Fruit fly (Drosophila melanogaster) whole organism, prepupa: Measurements from ENCODE around the gene RanGAP.

Experiments
- Blimp-1 ChIP-seq: fragments of 200-800 bp; sonication (Bioruptor generic); optimal IDR thresholded peaks from 3 replicates; lab custom pipeline; 2017; ENCODE audit warnings: missing biosample characterization, missing genetic modification characterization, mild to moderate bottlenecking, moderate library complexity, missing genetic modification reagents
- CG10669 ChIP-seq: fragments of 200-800 bp; sonication (Bioruptor generic); optimal IDR thresholded peaks from 3 replicates; lab custom pipeline; 2018; ENCODE audit warnings: missing biosample characterization, mild to moderate bottlenecking, missing genetic modification characterization, moderate library complexity
- CG11294 ChIP-seq: fragments of 200-800 bp; sonication (Bioruptor generic); IDR thresholded peaks from 2 replicates; pipeline ENCODE4 v1.3.6; 2022; ENCODE audit warnings: missing biosample characterization, missing genetic modification characterization
- CG11762 ChIP-seq: fragments of 200-800 bp; sonication (Bioruptor generic); optimal IDR thresholded peaks from 3 replicates; lab custom pipeline; 2016; ENCODE audit warnings: missing biosample characterization, missing genetic modification characterization; ENCODE audit not compliant: insufficient read depth
- CG11902 ChIP-seq: fragments of 200-800 bp; sonication (Bioruptor generic); optimal IDR thresholded peaks from 3 replicates; lab custom pipeline; 2016; ENCODE audit warnings: missing biosample characterization, missing genetic modification characterization
- CG15336 ChIP-seq: fragments of 200-800 bp; sonication (Bioruptor generic); IDR thresholded peaks from 2 replicates; pipeline ENCODE4 v1.3.6; 2022; ENCODE audit warnings: missing biosample characterization, missing genetic modification characterization
- CG1621 ChIP-seq: fragments of 200-800 bp; sonication (Bioruptor generic); optimal IDR thresholded peaks from 3 replicates; lab custom pipeline; 2018; ENCODE audit warnings: missing biosample characterization, mild to moderate bottlenecking, missing genetic modification characterization
- CG16779 ChIP-seq: fragments of 200-800 bp; sonication (Bioruptor generic); optimal IDR thresholded peaks from 3 replicates; lab custom pipeline; 2017; ENCODE audit warnings: missing biosample characterization, mild to moderate bottlenecking, missing genetic modification characterization
- CG32006 ChIP-seq: fragments of 200-800 bp; sonication (Bioruptor generic); optimal IDR thresholded peaks from 3 replicates; lab custom pipeline; 2017; ENCODE audit warnings: missing biosample characterization, mild to moderate bottlenecking, missing genetic modification characterization
- CG34406 ChIP-seq: fragments of 200-800 bp; sonication (Bioruptor generic); optimal IDR thresholded peaks from 3 replicates; lab custom pipeline; 2016; ENCODE audit warnings: missing biosample characterization, missing genetic modification characterization
- CG3919 ChIP-seq: fragments of 200-800 bp; sonication (Bioruptor generic); optimal IDR thresholded peaks from 3 replicates; lab custom pipeline; 2016; ENCODE audit warnings: missing biosample characterization, missing genetic modification characterization
- CG4318 ChIP-seq: fragments of 200-800 bp; sonication (Bioruptor generic); optimal IDR thresholded peaks from 3 replicates; lab custom pipeline; 2017; ENCODE audit warnings: missing biosample characterization, mild to moderate bottlenecking, missing genetic modification characterization
- CG6163 ChIP-seq: fragments of 200-800 bp; sonication (Bioruptor generic); IDR thresholded peaks from 3 replicates; pipeline ENCODE4 v1.3.6; 2022; ENCODE audit warnings: missing biosample characterization, missing genetic modification characterization
- CG6276 ChIP-seq: fragments of 200-800 bp; sonication (Bioruptor generic); optimal IDR thresholded peaks from 2 replicates; lab custom pipeline; 2017; ENCODE audit warnings: missing biosample characterization, mild to moderate bottlenecking, missing genetic modification characterization
- CG6808 ChIP-seq: fragments of 200-800 bp; sonication (Bioruptor generic); optimal IDR thresholded peaks from 3 replicates; lab custom pipeline; 2017; ENCODE audit warnings: missing biosample characterization, missing genetic modification characterization, mild to moderate bottlenecking, moderate library complexity, missing genetic modification reagents
- CG6854 ChIP-seq: fragments of 200-800 bp; sonication (Bioruptor generic); optimal IDR thresholded peaks from 2 replicates; lab custom pipeline; 2017; ENCODE audit warnings: missing biosample characterization, mild to moderate bottlenecking, missing genetic modification characterization
- CG7368 ChIP-seq: fragments of 200-800 bp; sonication (Bioruptor generic); optimal IDR thresholded peaks from 3 replicates; lab custom pipeline; 2016; ENCODE audit warnings: missing biosample characterization, missing genetic modification characterization
- CG8119 ChIP-seq: fragments of 200-800 bp; sonication (Bioruptor generic); IDR thresholded peaks from 3 replicates; pipeline ENCODE4 v1.3.6; 2022; ENCODE audit warnings: missing biosample characterization, missing genetic modification characterization
- CG8319 ChIP-seq: fragments of 200-800 bp; sonication (Bioruptor generic); optimal IDR thresholded peaks from 3 replicates; lab custom pipeline; 2016; ENCODE audit warnings: missing biosample characterization, missing genetic modification characterization
- CG9139 ChIP-seq: fragments of 200-800 bp; sonication (Bioruptor generic); optimal IDR thresholded peaks from 3 replicates; lab custom pipeline; 2017; ENCODE audit warnings: missing biosample characterization, mild to moderate bottlenecking, missing genetic modification characterization
- Eip75B ChIP-seq: fragments of 200-800 bp; sonication (Bioruptor generic); optimal IDR thresholded peaks from 3 replicates; lab custom pipeline; 2016; ENCODE audit warnings: missing biosample characterization, missing genetic modification characterization
- Eip78C ChIP-seq: fragments of 200-800 bp; sonication (Bioruptor generic); peaks from one replicate; lab custom pipeline; 2016; ENCODE audit warnings: missing biosample characterization, missing genetic modification characterization
- Eip93F ChIP-seq: fragments of 200-800 bp; sonication (Bioruptor generic); optimal IDR thresholded peaks from 2 replicates; lab custom pipeline; 2016; ENCODE audit warnings: missing biosample characterization, mild to moderate bottlenecking, missing genetic modification characterization
- Ets21C ChIP-seq: fragments of 200-800 bp; sonication (Bioruptor generic); optimal IDR thresholded peaks from 3 replicates; lab custom pipeline; 2016; ENCODE audit warnings: missing biosample characterization, missing genetic modification characterization
- Gug ChIP-seq: fragments of 200-800 bp; sonication (Bioruptor generic); IDR thresholded peaks from 2 replicates; pipeline ENCODE4 v1.3.6; 2022; ENCODE audit warnings: missing biosample characterization, missing genetic modification characterization
- Hr38 ChIP-seq: sonication (Bioruptor generic); optimal IDR thresholded peaks from 2 replicates; lab custom pipeline; 2016; ENCODE audit warnings: missing biosample characterization, missing genetic modification characterization
- Hr39 ChIP-seq: fragments of 200-800 bp; sonication (Bioruptor generic); optimal IDR thresholded peaks from 2 replicates; lab custom pipeline; 2016; ENCODE audit warnings: missing biosample characterization, missing genetic modification characterization
- Lpt ChIP-seq: fragments of 200-800 bp; sonication (Bioruptor generic); optimal IDR thresholded peaks from 3 replicates; lab custom pipeline; 2016; ENCODE audit warnings: missing biosample characterization, missing genetic modification characterization
- Met ChIP-seq: fragments of 200-800 bp; sonication (Bioruptor generic); optimal IDR thresholded peaks from 3 replicates; lab custom pipeline; 2016; ENCODE audit warnings: missing biosample characterization, missing genetic modification characterization
- OdsH ChIP-seq: fragments of 200-800 bp; sonication (Bioruptor generic); optimal IDR thresholded peaks from 3 replicates; lab custom pipeline; 2016; ENCODE audit warnings: missing biosample characterization, missing genetic modification characterization
- Sox15 ChIP-seq: fragments of 200-800 bp; sonication (Bioruptor generic); optimal IDR thresholded peaks from 3 replicates; lab custom pipeline; 2016; ENCODE audit warnings: missing biosample characterization, missing genetic modification characterization
- acj6 ChIP-seq: fragments of 200-800 bp; sonication (Bioruptor generic); optimal IDR thresholded peaks from 3 replicates; lab custom pipeline; 2016; ENCODE audit warnings: missing biosample characterization, missing genetic modification characterization
- cyc ChIP-seq: fragments of 200-800 bp; sonication (Bioruptor generic); optimal IDR thresholded peaks from 3 replicates; lab custom pipeline; 2016; ENCODE audit warnings: missing biosample characterization, missing genetic modification characterization
- dsx ChIP-seq: fragments of 200-800 bp; optimal IDR thresholded peaks from 3 replicates; lab custom pipeline; 2019; ENCODE audit warnings: missing biosample characterization, mild to moderate bottlenecking, missing genetic modification characterization, moderate library complexity; ENCODE audit not compliant: poor library complexity, severe bottlenecking
- eg ChIP-seq: fragments of 200-800 bp; sonication (Bioruptor generic); IDR thresholded peaks from 3 replicates; pipeline ENCODE4 v1.3.6; 2022; ENCODE audit warnings: missing biosample characterization, missing genetic modification characterization
- esn ChIP-seq: fragments of 200-800 bp; sonication (Bioruptor generic); optimal IDR thresholded peaks from 2 replicates; lab custom pipeline; 2016; ENCODE audit warnings: missing biosample characterization, mild to moderate bottlenecking, missing genetic modification characterization, moderate library complexity
- fd59A ChIP-seq: fragments of 200-800 bp; sonication (Bioruptor generic); optimal IDR thresholded peaks from 2 replicates; lab custom pipeline; 2017; ENCODE audit warnings: missing biosample characterization, mild to moderate bottlenecking, missing genetic modification characterization, missing genetic modification reagents
- fd85E ChIP-seq: fragments of 200-800 bp; sonication (Bioruptor generic); optimal IDR thresholded peaks from 3 replicates; lab custom pipeline; 2016; ENCODE audit warnings: missing biosample characterization, missing genetic modification characterization
- fkh ChIP-seq: fragments of 200-800 bp; sonication (Bioruptor generic); optimal IDR thresholded peaks from 3 replicates; lab custom pipeline; 2017; ENCODE audit warnings: missing biosample characterization, mild to moderate bottlenecking, missing genetic modification characterization, moderate library complexity
- lz ChIP-seq: fragments of 200-800 bp; sonication (Bioruptor generic); optimal IDR thresholded peaks from 3 replicates; lab custom pipeline; 2016; ENCODE audit warnings: missing biosample characterization, missing genetic modification characterization
- net ChIP-seq: fragments of 200-800 bp; sonication (Bioruptor generic); optimal IDR thresholded peaks from 3 replicates; lab custom pipeline; 2016; ENCODE audit warnings: missing biosample characterization, missing genetic modification characterization
- spab ChIP-seq: fragments of 200-800 bp; sonication (Bioruptor generic); optimal IDR thresholded peaks from 2 replicates; lab custom pipeline; 2017; ENCODE audit warnings: missing biosample characterization, mild to moderate bottlenecking, missing genetic modification characterization, missing genetic modification reagents
- ss ChIP-seq, 2 experiments: fragments of 200-800 bp; sonication (Bioruptor generic); optimal IDR thresholded peaks; 2 replicates in 1 of 2; 3 replicates in 1 of 2; lab custom pipeline; 2017 to 2018; ENCODE audit warnings: mild to moderate bottlenecking in 2 of 2, missing biosample characterization in 2 of 2, missing genetic modification characterization in 2 of 2, moderate library complexity in 1 of 2
- svp ChIP-seq: fragments of 200-800 bp; sonication (Bioruptor generic); peaks from one replicate; lab custom pipeline; 2016; ENCODE audit warnings: missing biosample characterization, missing genetic modification characterization
- topi ChIP-seq: fragments of 200-800 bp; sonication (Bioruptor generic); optimal IDR thresholded peaks from 3 replicates; lab custom pipeline; 2016; ENCODE audit warnings: missing biosample characterization, missing genetic modification characterization

The RanGAP gene

dm6 chr2L:19397617-19398316, 44.0 kb upstream of the RanGAP start (continued):
- TF ChIP-seq ss (GFP tag; optimal IDR thresholded peaks at IDR 0.05; lab: Kevin White, UChicago) (no peak), Eip78C (GFP tag; lab: Kevin White, UChicago) (peak; percentile 88), CG10669 (GFP tag; lab: Kevin White, UChicago) (peak; percentile 45), CG8319 (peak; percentile 26), OdsH (GFP tag; lab: Kevin White, UChicago) (peak; percentile 66), Hr39 (GFP tag; lab: Kevin White, UChicago) (peak; percentile 78), fd85E (GFP tag; lab: Kevin White, UChicago) (no peak), cyc (GFP tag; lab: Kevin White, UChicago) (peak; percentile 76), acj6 (GFP tag; lab: Kevin White, UChicago) (peak; percentile 68), svp (peak; percentile 90), Ets21C (GFP tag; lab: Kevin White, UChicago) (peak; percentile 67), fkh (GFP tag; lab: Kevin White, UChicago) (no peak), CG7368 (GFP tag; lab: Kevin White, UChicago) (peak; percentile 8), CG6854 (GFP tag; lab: Kevin White, UChicago) (no peak), CG32006 (GFP tag; lab: Kevin White, UChicago) (peak; percentile 57), CG15336 (GFP tag; lab: Robert Waterston, UW) (peak; percentile 29; the same call in 1 of the 2 replicates), net (GFP tag; lab: Kevin White, UChicago) (peak; percentile 3), Lpt (GFP tag; lab: Kevin White, UChicago) (no peak), CG6276 (no peak), Blimp-1 (GFP tag; lab: Kevin White, UChicago) (no peak), CG16779 (tag; lab: Kevin White, UChicago) (no peak), spab (GFP tag; lab: Kevin White, UChicago) (peak; percentile 15), CG34406 (GFP tag; lab: Kevin White, UChicago) (peak; percentile 58), Met (GFP tag; lab: Kevin White, UChicago) (peak; percentile 83), CG3919 (GFP tag; lab: Kevin White, UChicago) (peak; percentile 59), Hr38 (no peak), topi (GFP tag; lab: Kevin White, UChicago) (peak; percentile 77), lz (peak; percentile 76), CG11902 (GFP tag; lab: Kevin White, UChicago) (peak; percentile 4), CG8119 (GFP tag; lab: Robert Waterston, UW) (0 out of 3 replicates have a peak, but pooled peaks have one; percentile 40), CG11294 (GFP tag; lab: Robert Waterston, UW) (no peak), Eip75B (peak; percentile 62), fd59A (GFP tag; lab: Kevin White, UChicago) (peak; percentile 9), Sox15 (peak; percentile 15)
- TF ChIP-seq, all 60 proteins: peak for 45

DNA sequence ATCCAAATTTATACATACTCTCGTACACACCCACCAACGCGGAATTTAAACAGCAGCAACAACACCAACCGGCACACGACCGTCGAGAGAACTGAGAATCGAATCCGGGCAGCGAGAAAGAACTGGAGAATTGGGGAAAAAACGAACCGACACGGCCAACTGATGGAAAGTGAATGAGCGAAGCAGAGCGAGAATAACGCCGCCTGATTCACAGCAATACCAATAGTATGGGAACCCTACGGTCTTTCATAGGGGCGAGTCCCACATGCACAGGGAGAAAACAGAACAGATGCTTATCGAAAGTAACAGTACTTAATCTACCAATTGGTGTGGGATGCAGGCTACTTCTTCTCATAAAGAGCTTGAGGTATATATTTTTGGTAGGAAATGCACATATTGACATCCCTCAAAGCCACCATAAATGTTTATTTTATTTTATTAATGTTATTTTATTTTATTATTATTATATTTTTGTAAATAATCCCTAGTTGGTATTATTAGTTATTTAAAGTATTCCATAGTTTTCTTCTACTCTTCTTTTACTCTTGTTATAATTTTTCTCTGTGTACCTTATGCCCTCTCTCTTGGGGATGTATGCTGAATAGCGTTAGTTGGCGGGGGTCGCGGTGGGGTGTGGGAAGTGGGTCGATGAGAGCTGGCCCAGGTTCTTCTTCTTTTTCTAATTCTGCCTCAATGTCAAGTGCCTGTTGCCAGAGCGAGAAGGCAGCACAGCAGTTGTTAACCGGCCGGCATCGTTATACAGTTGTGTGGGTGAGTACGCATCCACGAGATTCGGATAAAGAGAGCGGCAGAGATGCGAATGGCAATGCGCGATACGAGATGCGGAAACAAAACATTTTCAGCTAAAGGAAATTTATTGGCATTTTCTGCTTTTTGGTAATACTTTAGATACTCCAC, 43.2 kb upstream of the RanGAP start, which contains the start of gene CG17544:
Gene CG17544, minus strand, starts transcription at position 177 of the 918 bp plus-strand sequence.
- peak; percentile 61 for TF ChIP-seq Ets21C (GFP tag; lab: Kevin White, UChicago)
- TF ChIP-seq fkh (GFP tag; lab: Kevin White, UChicago), result peak; percentile 69
- TF ChIP-seq Lpt (GFP tag; lab: Kevin White, UChicago), result peak; percentile 49
- peak; percentile 54 for TF ChIP-seq net (GFP tag; lab: Kevin White, UChicago)
- peak; percentile 64 for TF ChIP-seq CG11762 (GFP tag; lab: Kevin White, UChicago)
- TF ChIP-seq CG3919 (GFP tag; lab: Kevin White, UChicago), result peak; percentile 50
- peak; percentile 34; the same call in 1 of the 2 replicates for TF ChIP-seq Gug (GFP tag; lab: Robert Waterston, UW)
- TF ChIP-seq CG15336 (GFP tag; lab: Robert Waterston, UW), result no peak; the same call in none of the 2 replicates
- peak; percentile 42 for TF ChIP-seq CG9139
- TF ChIP-seq eg (GFP tag; lab: Robert Waterston, UW), result peak; percentile 59
- peak; percentile 63 for TF ChIP-seq CG6163 (GFP tag; lab: Robert Waterston, UW)
- TF ChIP-seq Eip78C (GFP tag; lab: Kevin White, UChicago), result peak; percentile 82
- TF ChIP-seq lz, result peak; percentile 59
- TF ChIP-seq dsx, result peak; percentile 32
- TF ChIP-seq Blimp-1 (GFP tag; lab: Kevin White, UChicago), result peak; percentile 77
- peak; percentile 56 for TF ChIP-seq CG6854 (GFP tag; lab: Kevin White, UChicago)
- TF ChIP-seq acj6 (GFP tag; lab: Kevin White, UChicago), result peak; percentile 82
- TF ChIP-seq CG6808 (GFP tag; lab: Kevin White, UChicago), result peak; percentile 79
- TF ChIP-seq Eip75B, result peak; percentile 47
- TF ChIP-seq cyc (GFP tag; lab: Kevin White, UChicago), result peak; percentile 25
- peak; percentile 25 for TF ChIP-seq CG1621 (tag; lab: Kevin White, UChicago)
- TF ChIP-seq esn, result peak; percentile 77
- TF ChIP-seq CG4318 (GFP tag; lab: Kevin White, UChicago), result peak; percentile 66
- TF ChIP-seq Eip93F, result peak; percentile 0
